Worm (Caenorhabditis elegans): ENCODE measurements around the gene clec-218.

DNA sequence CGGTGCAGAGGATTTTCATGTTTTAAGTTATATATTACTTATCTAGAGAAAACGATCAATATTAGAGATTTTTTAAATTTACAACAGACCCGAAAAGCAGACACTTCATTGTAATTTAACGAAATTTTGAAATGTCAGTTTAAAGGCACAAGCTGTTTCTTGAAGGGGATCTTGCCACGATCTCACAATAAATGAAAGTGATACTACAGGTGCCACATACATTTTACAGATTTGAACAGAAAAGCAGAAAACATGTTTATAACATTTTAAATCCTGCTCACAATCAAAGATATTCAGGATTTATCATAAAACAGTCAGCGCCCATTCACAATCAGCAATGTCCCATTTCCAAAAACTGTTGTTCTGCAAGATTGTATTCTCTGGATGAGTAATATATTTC is 42.2 kb downstream of the clec-218 start:
- TF ChIP-seq ztf-11 (tag; optimal IDR thresholded peaks at IDR 0.05) (no peak), skn-1 (tag; optimal IDR thresholded peaks at IDR 0.05) (no peak), unc-39 (tag; optimal IDR thresholded peaks at IDR 0.05) (no peak), egl-27 (tag; optimal IDR thresholded peaks at IDR 0.05) (no peak), R02D3.7 (tag; optimal IDR thresholded peaks at IDR 0.05) (no peak), tbx-2 (tag; optimal IDR thresholded peaks at IDR 0.05) (no peak), nhr-25 (tag; optimal IDR thresholded peaks at IDR 0.05) (no peak), jun-1 (tag; optimal IDR thresholded peaks at IDR 0.05) (no peak), nhr-12 (tag; optimal IDR thresholded peaks at IDR 0.05) (no peak), mdl-1 (tag; optimal IDR thresholded peaks at IDR 0.05) (no peak), lin-39 (tag; optimal IDR thresholded peaks at IDR 0.05) (no peak), elt-3 (tag; optimal IDR thresholded peaks at IDR 0.05) (no peak), pha-4 (tag; optimal IDR thresholded peaks at IDR 0.05) (no peak), ZK546.5 (tag; optimal IDR thresholded peaks at IDR 0.05) (no peak)

Measured in whole organism, L3 larva.